Fruit fly (Drosophila melanogaster): ENCODE measurements around the gene TBC1D5.

TBC1D5 gene

DNA sequence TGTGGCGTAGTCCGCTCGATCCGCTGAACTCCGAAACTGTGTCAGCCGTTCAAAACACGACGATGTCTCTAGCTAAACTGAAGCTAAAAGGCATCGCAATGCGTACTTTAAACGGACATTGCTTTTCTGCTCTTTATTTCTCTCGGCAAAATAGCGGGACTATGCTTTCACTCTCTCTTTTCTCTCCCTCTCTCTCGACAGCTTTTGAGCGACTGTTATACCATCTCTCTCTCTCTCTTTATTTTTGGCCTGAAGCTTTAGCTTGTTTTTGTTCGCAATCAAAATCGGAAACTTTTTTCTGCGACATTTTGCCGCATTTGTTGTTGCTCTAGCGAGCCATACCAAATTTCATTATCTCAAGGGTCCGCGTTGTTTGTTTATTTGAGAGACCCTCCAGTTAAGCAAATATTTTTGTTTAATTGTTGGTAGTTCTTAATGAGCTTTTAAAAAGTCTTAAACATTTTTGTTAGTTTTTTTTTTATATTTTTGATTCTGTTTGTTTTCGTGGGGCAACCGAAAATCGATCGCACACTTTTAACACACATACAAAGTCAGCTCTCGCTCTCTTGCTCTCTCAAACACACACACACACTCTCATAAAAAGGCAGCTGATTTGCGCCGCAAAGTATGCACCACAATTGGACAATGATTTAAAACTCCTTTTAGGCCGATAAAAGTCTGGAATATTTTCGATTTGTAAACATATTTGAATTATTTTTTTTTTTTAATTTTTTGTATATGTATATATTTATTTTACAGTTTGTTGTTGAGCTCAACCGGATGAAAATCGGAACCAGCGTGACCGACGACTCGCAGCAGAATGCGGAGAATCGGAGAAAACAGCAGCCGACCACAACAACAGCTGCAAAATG is 12.9 kb downstream of the TBC1D5 start, which contains the start of gene Ace (continued):
- peak; percentile 36 for TF ChIP-seq Asciz (GFP tag; optimal IDR thresholded peaks at IDR 0.05)
- TF ChIP-seq Sox102F (GFP tag; optimal IDR thresholded peaks at IDR 0.05): no peak
- no peak for TF ChIP-seq esg (GFP tag; conservative IDR thresholded peaks at IDR 0.05)
- TF ChIP-seq oc (tag; optimal IDR thresholded peaks at IDR 0.05): no peak
- no peak for TF ChIP-seq CG14860 (GFP tag; IDR thresholded peaks at IDR 0.05; ENCODE audit: partially characterized antibody)
- peak; percentile 19 for TF ChIP-seq PHDP (tag; optimal IDR thresholded peaks at IDR 0.05)
- TF ChIP-seq CG34376 (GFP tag; optimal IDR thresholded peaks at IDR 0.05): no peak
- no peak for TF ChIP-seq bbx (GFP tag; IDR thresholded peaks at IDR 0.05; ENCODE audit: partially characterized antibody)
- TF ChIP-seq btn (GFP tag; optimal IDR thresholded peaks at IDR 0.05): no peak
- TF ChIP-seq CG8359 (GFP tag; optimal IDR thresholded peaks at IDR 0.05; ENCODE audit: borderline replicate concordance): no peak
- no peak for TF ChIP-seq cato (GFP tag; optimal IDR thresholded peaks at IDR 0.05; ENCODE audit: borderline replicate concordance)
- no peak for TF ChIP-seq zf30C (GFP tag; optimal IDR thresholded peaks at IDR 0.05)
- no peak for TF ChIP-seq pan (optimal IDR thresholded peaks at IDR 0.05)
- no peak for TF ChIP-seq pan (GFP tag; optimal IDR thresholded peaks at IDR 0.05 in 1 of 2, IDR thresholded peaks at IDR 0.05 in 1 of 2)
- TF ChIP-seq jigr1 (GFP tag; IDR thresholded peaks at IDR 0.05): no peak

DNA sequence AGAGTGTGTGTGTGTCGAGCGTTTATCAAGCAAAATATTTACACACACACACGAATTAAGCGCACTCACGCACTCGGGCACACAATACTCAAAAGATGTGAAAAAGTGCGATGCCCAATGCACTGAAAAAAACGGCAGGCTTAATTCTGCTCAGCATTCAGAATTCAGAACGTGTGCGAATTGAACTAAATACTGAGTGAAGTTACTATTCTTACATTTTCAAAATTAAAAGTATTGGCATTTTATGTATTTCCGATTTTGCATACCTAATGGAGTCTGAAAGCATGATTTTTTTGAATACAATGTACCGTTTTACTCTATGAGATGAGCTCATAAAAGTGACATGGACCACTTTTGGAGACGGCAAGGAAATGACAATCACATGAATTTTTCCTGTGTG is 14.7 kb downstream of the TBC1D5 start:
- TF ChIP-seq MBD-R2 (GFP tag; IDR thresholded peaks at IDR 0.05): no peak
- TF ChIP-seq grn (GFP tag; optimal IDR thresholded peaks at IDR 0.05): no peak
- TF ChIP-seq h (optimal IDR thresholded peaks at IDR 0.05): no peak
- TF ChIP-seq nom (GFP tag; optimal IDR thresholded peaks at IDR 0.05): no peak
- TF ChIP-seq CG6654 (GFP tag; optimal IDR thresholded peaks at IDR 0.05): no peak
- TF ChIP-seq CG18011 (GFP tag; optimal IDR thresholded peaks at IDR 0.05): no peak
- TF ChIP-seq Optix (GFP tag; IDR thresholded peaks at IDR 0.05): no peak
- TF ChIP-seq Fer1 (GFP tag; optimal IDR thresholded peaks at IDR 0.05): peak; percentile 6
- TF ChIP-seq CG3163 (GFP tag; optimal IDR thresholded peaks at IDR 0.05): no peak
- peak; percentile 3 for TF ChIP-seq CG30403 (GFP tag; optimal IDR thresholded peaks at IDR 0.05)
- no peak for TF ChIP-seq pros (GFP tag; optimal IDR thresholded peaks at IDR 0.05)
- no peak for TF ChIP-seq ci (GFP tag; IDR thresholded peaks at IDR 0.05)
- TF ChIP-seq Bgb (GFP tag; IDR thresholded peaks at IDR 0.05; ENCODE audit: partially characterized antibody): no peak
- TF ChIP-seq CG7839 (tag; optimal IDR thresholded peaks at IDR 0.05): peak; percentile 8
- no peak for TF ChIP-seq Sry-β (GFP tag; optimal IDR thresholded peaks at IDR 0.05)
- TF ChIP-seq CG14014 (GFP tag; IDR thresholded peaks at IDR 0.05): 0 out of 2 replicates have a peak, but pooled peaks have one; percentile 11
- TF ChIP-seq nerfin-2 (GFP tag; IDR thresholded peaks at IDR 0.05; ENCODE audit: partially characterized antibody): no peak
- no peak for TF ChIP-seq Pdp1 (GFP tag; optimal IDR thresholded peaks at IDR 0.05)
- TF ChIP-seq Nf-YC (tag; optimal IDR thresholded peaks at IDR 0.05): no peak
- TF ChIP-seq sens-2 (GFP tag; IDR thresholded peaks at IDR 0.05): no peak
- no peak for TF ChIP-seq CG7928 (GFP tag; optimal IDR thresholded peaks at IDR 0.05)
- no peak for TF ChIP-seq onecut (GFP tag; IDR thresholded peaks at IDR 0.05)
- TF ChIP-seq CG13123 (GFP tag; optimal IDR thresholded peaks at IDR 0.05): no peak
- TF ChIP-seq sr (GFP tag; IDR thresholded peaks at IDR 0.05): no peak
- no peak for TF ChIP-seq CG17802 (tag; optimal IDR thresholded peaks at IDR 0.05)
- no peak for TF ChIP-seq dmrt99B (tag; optimal IDR thresholded peaks at IDR 0.05)
- TF ChIP-seq lmd (GFP tag; IDR thresholded peaks at IDR 0.05): no peak
- no peak for TF ChIP-seq Stat92E (GFP tag; optimal IDR thresholded peaks at IDR 0.05)
- TF ChIP-seq CHES-1-like (GFP tag; optimal IDR thresholded peaks at IDR 0.05): no peak
- TF ChIP-seq ranshi (GFP tag; IDR thresholded peaks at IDR 0.05): no peak
- TF ChIP-seq CG8281 (tag; optimal IDR thresholded peaks at IDR 0.05): no peak
- TF ChIP-seq lab (GFP tag; optimal IDR thresholded peaks at IDR 0.05): peak; percentile 47
- no peak for TF ChIP-seq CG11456 (GFP tag; IDR thresholded peaks at IDR 0.05)

Data from whole organism, embryonic.